Worm (Caenorhabditis elegans) whole organism, L4/young adult: ENCODE measurements around the gene srh-140.
"Not testable (repeated sequence)": the region's sequence is repeated elsewhere in the genome, so short reads cannot be mapped to it uniquely, and the experiment has no call there.

ENCODE experiments used
- W03F9.2 ChIP-seq: fragments of 150-350 bp; optimal IDR thresholded peaks from 2 replicates; lab custom pipeline; 2014; ENCODE audit warnings: missing biosample characterization, missing genetic modification characterization
- dao-5 ChIP-seq: sonication (generic microtip); optimal IDR thresholded peaks from 2 replicates; lab custom pipeline; 2016; ENCODE audit warnings: missing genotype, missing genetic modification characterization, moderate library complexity, missing compliant biosample characterization
- him-1 ChIP-seq: sonication (generic microtip); optimal IDR thresholded peaks from 2 replicates; lab custom pipeline; 2016; ENCODE audit warnings: missing genotype, missing genetic modification reagents, missing genetic modification characterization, missing compliant biosample characterization

The srh-140 gene

DNA sequence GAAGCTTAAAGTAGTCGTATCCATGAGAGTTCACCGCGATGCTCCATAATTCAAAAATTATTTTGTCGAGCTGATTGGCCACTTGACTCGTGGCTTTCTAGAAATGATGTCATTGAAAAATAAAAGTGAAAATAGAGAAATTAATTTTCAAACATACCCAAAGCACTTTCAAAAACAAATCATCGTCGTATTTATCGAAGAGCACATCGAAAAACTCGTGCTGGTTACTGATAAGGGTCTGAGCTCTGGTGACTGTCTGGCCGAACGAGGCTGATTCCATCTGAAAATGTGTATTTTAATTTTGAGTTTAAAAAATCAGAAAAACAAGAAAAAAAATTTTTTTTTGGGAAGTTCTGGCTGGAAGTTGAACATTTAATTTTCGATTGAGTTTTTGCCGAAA is 9.6 kb upstream of the srh-140 start:
- TF ChIP-seq dao-5 (no peak), him-1 (tag; lab: Kevin White, UChicago) (no peak), W03F9.2 (tag; lab: Kevin White, UChicago) (no peak)

DNA sequence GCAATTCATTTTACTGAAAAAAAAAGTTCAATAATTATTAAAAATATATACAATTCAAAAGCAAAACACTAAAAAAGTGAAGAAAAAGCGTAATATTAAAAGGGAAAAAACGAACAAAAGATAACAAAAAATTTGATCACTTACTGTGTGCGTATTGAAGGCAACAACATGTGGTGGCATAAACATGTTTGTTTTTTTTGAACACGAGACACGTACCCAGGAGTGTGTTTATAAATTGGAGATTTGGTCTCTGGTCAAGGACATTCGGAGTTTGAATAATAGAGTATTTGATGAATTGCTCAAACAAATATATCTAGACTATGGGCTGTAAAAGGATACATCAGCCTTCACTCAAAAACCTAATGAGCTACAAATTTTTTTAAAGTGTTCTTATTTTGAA is 6.4 kb upstream of the srh-140 start:
- TF ChIP-seq him-1 (tag; lab: Kevin White, UChicago) (no peak), W03F9.2 (tag; lab: Kevin White, UChicago) (no peak), dao-5 (no peak)

DNA sequence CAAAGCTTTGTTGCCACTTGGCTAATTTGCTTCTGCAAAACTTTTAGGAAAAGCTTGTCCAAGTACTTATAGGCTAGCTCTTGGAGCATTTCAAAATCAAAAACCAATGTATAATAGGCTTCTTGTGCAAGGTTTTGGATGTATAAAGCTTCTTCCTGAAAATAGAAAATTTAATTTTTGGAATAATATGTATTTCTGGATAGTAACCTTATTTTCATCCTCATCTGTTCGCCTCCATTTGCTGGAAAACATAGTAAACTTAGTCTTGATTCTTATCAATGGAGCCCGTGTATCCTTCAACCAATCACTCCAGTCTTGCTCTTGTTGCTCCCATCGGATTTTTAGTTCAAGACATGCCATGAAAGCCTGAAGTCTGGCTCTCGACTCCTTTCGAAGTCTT is 5.3 kb upstream of the srh-140 start, which contains the start of gene Y6E2A.4:
Y6E2A.4 (minus strand) TSS at position 101 of the 400 bp plus-strand sequence.
- TF ChIP-seq dao-5, result no peak

DNA sequence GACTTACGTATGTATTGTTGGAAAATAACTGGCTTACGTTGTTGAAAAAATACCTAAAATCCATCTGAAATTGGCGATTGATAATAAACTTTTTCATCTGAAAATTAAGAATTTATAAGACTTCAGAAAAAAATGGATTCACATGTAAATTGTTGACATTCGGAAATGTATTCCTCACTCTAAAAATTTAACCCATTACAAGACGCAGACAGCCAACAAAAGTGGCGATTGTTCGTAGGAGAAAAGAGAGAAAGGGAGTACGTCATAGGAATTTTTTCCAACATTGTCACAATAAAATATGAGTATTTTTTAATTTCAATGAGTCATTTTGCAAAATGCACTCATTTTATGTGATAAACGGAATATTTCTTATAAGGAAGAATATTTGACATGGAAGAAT is 3.4 kb upstream of the srh-140 start, which contains the start of gene Y6E2A.5:
Y6E2A.5 (minus strand) TSS at position 101 of the 400 bp plus-strand sequence.
- TF ChIP-seq dao-5 (no peak), him-1 (tag; lab: Kevin White, UChicago) (no peak), W03F9.2 (tag; lab: Kevin White, UChicago) (no peak)

DNA sequence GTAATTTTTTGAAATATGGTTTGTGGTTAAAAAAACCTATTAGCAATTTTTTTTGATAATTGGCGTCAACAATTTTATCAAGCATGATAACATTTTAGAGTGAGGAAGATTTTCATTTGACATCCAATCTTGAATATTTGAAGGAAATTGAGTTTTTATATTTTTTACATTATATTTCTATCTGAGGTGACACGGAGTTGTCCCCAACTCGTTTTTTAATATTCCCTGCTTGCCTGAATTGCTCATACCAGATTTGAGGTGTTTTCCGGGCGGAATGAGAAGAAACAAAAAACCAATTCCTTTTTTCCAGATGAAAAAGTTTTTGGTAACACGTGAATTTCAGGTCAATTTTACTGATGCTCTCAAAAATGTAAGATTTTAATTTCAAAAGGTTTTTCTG is 2.4 kb upstream of the srh-140 start, which contains the start of gene Y6E2A.7:
Y6E2A.7 (plus strand) TSS at position 301 of the 400 bp plus-strand sequence.
- TF ChIP-seq him-1 (tag; lab: Kevin White, UChicago) (no peak), W03F9.2 (tag; lab: Kevin White, UChicago) (no peak), dao-5 (no peak)

DNA sequence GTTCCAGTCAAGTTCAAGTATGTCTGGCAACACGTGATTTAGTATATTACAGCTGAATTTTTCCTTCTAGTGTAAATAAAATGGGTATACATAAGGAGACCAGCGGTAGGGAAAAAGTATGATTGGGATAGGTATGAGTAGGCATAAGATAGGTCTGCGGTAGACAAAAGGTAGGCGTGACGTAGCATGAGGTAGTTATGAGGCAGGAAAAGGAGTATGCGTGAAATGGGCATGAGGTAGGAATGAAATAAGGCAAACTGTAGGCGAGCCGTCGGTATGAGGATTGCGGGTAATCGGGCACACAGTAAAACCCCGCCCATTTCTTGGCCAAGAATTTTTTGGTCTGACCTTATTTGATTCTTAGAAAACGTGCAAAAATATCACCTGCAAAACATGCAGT is 557 bp upstream of the srh-140 start:
- TF ChIP-seq W03F9.2 (tag; lab: Kevin White, UChicago) (no peak), dao-5 (no peak), him-1 (tag; lab: Kevin White, UChicago) (no peak)

DNA sequence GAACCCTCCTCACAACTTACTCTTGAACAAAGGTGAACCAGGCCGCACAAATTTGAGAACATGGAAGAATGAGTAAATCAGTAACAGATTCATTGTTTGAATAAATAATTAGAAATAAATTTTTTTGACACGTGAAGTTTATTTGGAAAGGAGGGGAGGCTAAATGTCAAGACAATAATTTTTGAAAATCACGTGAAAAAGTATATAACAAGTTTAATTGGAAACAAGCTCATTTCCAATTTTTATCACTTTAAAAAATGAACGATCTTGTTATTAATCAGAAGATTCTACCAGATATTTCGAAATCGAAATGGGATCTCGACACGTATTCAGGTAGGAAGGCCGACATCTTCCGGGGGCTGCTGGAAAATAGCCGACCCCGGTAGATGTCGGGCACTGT is 4.6 kb downstream of the srh-140 start, which contains the start of the genes irld-57 and sfxn-1.3:
irld-57 (minus strand) TSS at position 101 of the 400 bp plus-strand sequence.
sfxn-1.3 (plus strand) TSS at position 232 of the 400 bp plus-strand sequence.
- no peak for TF ChIP-seq W03F9.2 (tag; lab: Kevin White, UChicago)
- no peak for TF ChIP-seq him-1 (tag; lab: Kevin White, UChicago)
- no peak for TF ChIP-seq dao-5

DNA sequence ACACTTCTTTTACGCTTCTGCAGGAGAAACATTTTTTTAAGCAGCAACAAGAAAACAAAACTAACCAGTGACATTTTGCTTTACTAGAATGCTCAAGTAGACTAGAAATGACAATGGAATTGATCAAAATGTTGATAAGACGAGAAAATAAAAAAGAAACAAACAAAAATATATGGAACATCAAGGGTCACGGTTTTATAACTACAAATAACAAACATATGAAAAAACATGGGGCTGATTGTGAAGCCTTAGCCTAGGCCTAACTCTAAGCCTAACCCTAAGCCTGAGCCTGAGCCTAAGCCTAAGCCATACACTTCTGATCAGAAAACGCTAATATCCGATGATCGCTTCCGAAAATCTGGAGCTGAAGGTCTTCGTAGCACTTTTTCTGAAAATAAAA is 8.5 kb downstream of the srh-140 start, which contains the start of gene Y6E2A.10:
Y6E2A.10 (minus strand) TSS at position 101 of the 400 bp plus-strand sequence.
- no peak for TF ChIP-seq W03F9.2 (tag; lab: Kevin White, UChicago)
- TF ChIP-seq him-1 (tag; lab: Kevin White, UChicago), result no peak
- TF ChIP-seq dao-5, result no peak

DNA sequence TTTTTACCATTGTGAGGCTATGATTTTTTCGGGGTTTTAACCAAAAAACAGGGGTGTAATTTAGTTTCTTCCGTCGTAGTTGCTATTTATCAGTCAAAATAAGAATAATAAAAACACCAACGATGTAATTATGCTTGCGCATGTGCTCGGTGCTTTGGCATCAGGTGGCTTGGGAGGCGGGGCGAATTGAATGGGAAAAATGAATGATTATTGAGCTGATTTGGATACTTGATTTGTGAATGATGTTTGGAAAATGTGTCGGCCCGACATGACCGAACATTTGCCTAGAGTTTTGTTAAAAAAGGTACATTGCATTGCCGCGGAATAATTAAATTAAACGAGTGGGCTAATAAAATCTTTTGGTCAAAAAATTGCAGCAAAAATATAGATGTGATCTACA is 10.2 kb downstream of the srh-140 start, which contains the start of gene str-38:
str-38 (minus strand) TSS at position 101 of the 400 bp plus-strand sequence.
- no peak for TF ChIP-seq him-1 (tag; lab: Kevin White, UChicago)
- TF ChIP-seq dao-5, result no peak
- no peak for TF ChIP-seq W03F9.2 (tag; lab: Kevin White, UChicago)

DNA sequence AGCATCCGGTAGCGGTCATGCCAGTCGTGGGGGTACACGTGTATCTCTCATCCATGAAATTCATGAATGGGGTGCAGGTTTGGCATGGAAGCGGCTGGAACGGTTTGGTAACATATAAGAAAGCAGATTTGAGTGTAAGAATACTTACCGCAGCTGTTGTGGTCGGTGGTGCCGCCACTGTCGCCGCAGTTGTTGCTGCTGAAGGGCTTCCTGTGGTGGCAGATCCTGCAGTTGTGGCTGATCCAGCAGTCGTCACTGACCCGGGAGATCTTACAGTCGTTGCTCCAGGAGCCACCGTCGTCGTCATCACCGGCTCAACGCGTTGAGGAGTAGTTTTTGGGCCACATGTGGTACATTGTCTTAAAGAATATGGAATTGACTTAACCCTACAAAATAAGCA is 11.0 kb downstream of the srh-140 start:
- no peak for TF ChIP-seq dao-5

DNA sequence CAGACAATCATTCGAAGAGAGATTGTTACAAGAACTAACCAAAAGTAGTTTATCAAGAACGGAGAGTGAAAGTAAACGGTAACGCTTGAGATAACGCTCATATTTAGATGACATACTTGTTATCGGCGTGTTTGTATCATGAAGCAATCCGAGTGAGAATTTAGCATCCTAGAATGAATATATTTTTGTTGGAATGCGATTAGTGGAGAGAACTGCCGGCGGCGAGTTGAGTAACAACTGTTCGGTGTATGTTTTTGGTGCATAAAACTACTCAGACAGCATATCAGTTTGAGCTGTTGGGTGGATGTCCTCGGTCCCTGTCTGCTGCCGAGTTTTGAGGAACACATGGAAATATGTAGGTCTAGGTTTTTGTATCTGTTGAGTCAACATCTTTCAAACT is 11.6 kb downstream of the srh-140 start, which contains the start of gene T23D5.3:
T23D5.3 (minus strand) TSS at position 101 of the 400 bp plus-strand sequence.
- TF ChIP-seq W03F9.2 (tag; lab: Kevin White, UChicago), result no peak
- no peak for TF ChIP-seq dao-5
- no peak for TF ChIP-seq him-1 (tag; lab: Kevin White, UChicago)

DNA sequence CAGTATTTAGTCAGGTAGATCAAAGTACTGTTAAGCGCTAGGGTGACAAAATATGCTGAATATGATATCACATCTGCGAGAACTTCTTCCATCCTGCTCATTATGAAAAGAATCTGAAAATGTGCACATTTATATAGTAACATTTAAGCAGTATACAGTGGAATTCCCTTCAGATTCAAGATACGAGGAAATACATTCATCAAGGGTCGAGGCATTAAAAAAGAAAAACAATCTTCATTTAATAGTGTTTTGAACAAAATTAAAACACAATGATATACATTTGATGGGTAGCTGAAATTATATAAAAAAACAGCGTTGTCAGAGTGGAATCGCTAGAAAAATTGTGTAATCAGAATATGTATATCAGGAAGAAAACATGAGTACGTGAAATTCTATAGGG is 13.7 kb downstream of the srh-140 start, which contains the start of gene str-27:
str-27 (minus strand) TSS at position 101 of the 400 bp plus-strand sequence.
- TF ChIP-seq W03F9.2 (tag; lab: Kevin White, UChicago) (no peak), him-1 (tag; lab: Kevin White, UChicago) (no peak), dao-5 (no peak)

DNA sequence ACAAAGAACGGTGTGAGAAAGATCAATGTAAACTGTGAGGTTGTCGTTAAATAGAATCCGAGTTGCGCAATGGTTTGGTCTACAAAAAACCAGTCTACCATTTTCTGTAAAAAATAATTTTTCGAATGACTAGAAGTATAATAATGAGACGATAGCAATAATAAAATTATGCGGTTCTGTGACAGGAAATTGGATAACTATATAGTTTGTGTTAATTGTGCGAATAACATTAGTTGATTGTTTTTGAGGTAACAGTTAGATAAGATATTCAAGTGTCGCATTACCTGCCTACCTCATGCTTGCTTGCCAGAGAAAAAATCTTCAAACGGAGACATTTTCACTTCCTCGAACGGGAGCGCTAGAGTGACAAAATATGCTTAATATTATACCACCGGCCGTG is 19.9 kb downstream of the srh-140 start, which contains the start of gene str-18:
str-18 (minus strand) TSS at position 101 of the 400 bp plus-strand sequence.
- no peak for TF ChIP-seq W03F9.2 (tag; lab: Kevin White, UChicago)
- no peak for TF ChIP-seq dao-5
- TF ChIP-seq him-1 (tag; lab: Kevin White, UChicago), result no peak

DNA sequence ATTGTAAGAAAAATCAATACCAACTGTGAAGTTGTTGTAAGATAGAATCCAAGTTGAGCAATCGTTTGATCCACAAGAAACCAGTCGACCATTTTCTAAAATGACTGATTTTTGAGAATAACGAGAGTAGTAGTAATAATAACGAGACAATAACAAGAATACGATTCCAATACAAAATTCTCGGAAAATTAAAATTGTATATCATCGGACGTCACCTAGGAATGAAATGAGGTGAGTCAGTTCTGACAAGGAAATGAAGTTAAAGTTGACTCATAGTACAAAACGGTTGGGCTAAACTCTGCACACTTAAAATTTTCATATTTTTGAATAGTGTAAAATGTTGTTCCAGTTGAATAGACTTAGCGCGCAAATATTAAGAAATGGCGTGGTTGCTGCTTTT is 22.4 kb downstream of the srh-140 start, which contains the start of gene str-19:
str-19 (minus strand) TSS at position 101 of the 400 bp plus-strand sequence.
- not testable (repeated sequence) for TF ChIP-seq him-1 (tag; lab: Kevin White, UChicago); W03F9.2 (tag; lab: Kevin White, UChicago); dao-5

DNA sequence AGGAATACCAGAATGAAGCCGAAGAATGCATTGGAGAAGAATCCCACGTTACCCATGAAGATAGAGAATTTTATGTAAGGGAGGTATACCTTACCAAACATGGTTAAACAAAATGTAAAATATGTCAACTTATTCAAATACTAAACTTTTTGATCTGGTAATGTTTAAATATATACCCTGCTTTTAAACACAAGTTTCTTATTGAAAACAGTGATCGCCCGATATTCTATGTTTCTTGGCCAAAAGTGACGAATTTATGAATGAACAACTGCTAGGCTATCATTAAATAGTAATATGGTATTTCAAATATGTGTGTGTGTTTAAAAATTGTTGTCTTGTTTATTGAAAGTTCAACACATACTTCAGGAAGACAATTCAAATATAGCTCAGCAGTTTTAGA is 26.4 kb downstream of the srh-140 start, which contains the start of gene T23D5.8:
T23D5.8 (minus strand) TSS at position 101 of the 400 bp plus-strand sequence.
- not testable (repeated sequence) for TF ChIP-seq W03F9.2 (tag; lab: Kevin White, UChicago); dao-5; him-1 (tag; lab: Kevin White, UChicago)
